Worm (Caenorhabditis elegans): ENCODE data around the gene gpa-7.

ce11 chrIV:10457137-10457536 lies 53.3 kb downstream of the gpa-7 start, which contains the start of gene srb-17:
- no peak for TF ChIP-seq tbx-2 (tag; optimal IDR thresholded peaks at IDR 0.05)
- no peak for TF ChIP-seq lsy-12 (tag; optimal IDR thresholded peaks at IDR 0.05)

All from whole organism, L3 larva.